Worm (Caenorhabditis elegans): ENCODE results near the gene pmpl-1.

The pmpl-1 gene

ce11 chrX:3759820-3760219, 28.0 kb upstream of the pmpl-1 start (continued):
- TF ChIP-seq hmg-1.2 (GFP tag; IDR thresholded peaks at IDR 0.05) (no peak), hlh-12 (tag; optimal IDR thresholded peaks at IDR 0.05) (no peak), ztf-28 (GFP tag; IDR thresholded peaks at IDR 0.05) (no peak), sea-2 (GFP tag; IDR thresholded peaks at IDR 0.05) (0 out of 2 replicates have a peak, but pooled peaks have one; percentile 42), B0035.1 (tag; optimal IDR thresholded peaks at IDR 0.05) (no peak), chd-7 (tag; optimal IDR thresholded peaks at IDR 0.05) (no peak), madf-10 (tag; optimal IDR thresholded peaks at IDR 0.05) (no peak), bed-2 (GFP tag; IDR thresholded peaks at IDR 0.05) (no peak)

DNA sequence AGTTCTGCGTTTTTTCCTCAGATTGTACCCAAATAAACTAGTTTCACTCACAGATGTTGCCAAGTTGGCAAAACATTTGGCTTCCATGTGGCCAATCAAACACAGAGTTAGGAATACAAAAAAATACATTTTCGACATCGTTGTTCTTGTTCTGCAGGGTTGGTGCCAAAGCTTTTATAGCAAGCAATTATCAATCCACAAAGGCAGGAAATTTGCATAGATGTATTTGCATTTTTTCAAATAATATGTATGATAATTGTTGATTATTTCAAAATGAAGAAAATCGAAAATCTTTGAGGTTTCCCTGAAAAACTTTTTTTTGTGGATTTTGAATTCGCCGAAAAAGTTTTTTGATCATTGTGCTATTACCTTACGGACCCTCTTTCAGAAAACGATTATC, 25.4 kb upstream of the pmpl-1 start, which contains the start of gene T14G12.11:
TSS of gene T14G12.11 (minus strand) at position 138 of the 400 bp plus-strand sequence.
- TF ChIP-seq unc-62 (GFP tag; optimal IDR thresholded peaks at IDR 0.05) (no peak), nfya-2 (GFP tag; IDR thresholded peaks at IDR 0.05) (no peak), ceh-91 (GFP tag; IDR thresholded peaks at IDR 0.05) (no peak), efl-1 (GFP tag; optimal IDR thresholded peaks at IDR 0.05) (no peak), dpl-1 (GFP tag; optimal IDR thresholded peaks at IDR 0.05) (no peak), gei-17 (GFP tag; optimal IDR thresholded peaks at IDR 0.05) (no peak), madf-10 (tag; optimal IDR thresholded peaks at IDR 0.05) (no peak), tlf-1 (GFP tag; optimal IDR thresholded peaks at IDR 0.05) (no peak), nhr-120 (GFP tag; IDR thresholded peaks at IDR 0.05) (no peak), F39B2.1 (GFP tag; IDR thresholded peaks at IDR 0.05) (no peak), B0336.3 (GFP tag; IDR thresholded peaks at IDR 0.05) (no peak), tbx-9 (tag; optimal IDR thresholded peaks at IDR 0.05; ENCODE audit: borderline replicate concordance) (no peak), ztf-22 (GFP tag; optimal IDR thresholded peaks at IDR 0.05) (no peak), lin-54 (GFP tag; optimal IDR thresholded peaks at IDR 0.05) (no peak)

DNA sequence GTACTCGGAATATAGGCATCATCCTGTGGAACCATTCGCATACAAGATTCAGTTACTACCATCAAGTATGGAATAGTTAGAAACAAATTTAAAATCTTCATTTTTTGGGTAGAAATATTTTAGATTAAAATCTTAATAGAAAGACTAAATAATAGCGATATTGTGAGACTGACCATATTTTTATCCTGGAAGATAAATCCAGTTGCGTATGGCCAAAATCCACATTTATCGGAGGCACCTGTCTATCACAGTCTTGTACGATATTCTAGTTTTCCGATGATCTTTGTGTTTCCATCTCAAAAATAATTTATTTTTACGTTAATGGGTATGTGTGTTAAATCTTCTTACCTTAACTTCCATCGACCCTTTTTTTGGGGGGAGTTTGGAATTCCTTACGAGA, 23.5 kb upstream of the pmpl-1 start, which contains the start of gene F47B7.3:
TSS of gene F47B7.3 (minus strand) at position 101 of the 400 bp plus-strand sequence.
- no peak for TF ChIP-seq rpc-1 (optimal IDR thresholded peaks at IDR 0.05)
- TF ChIP-seq rpc-1 (tag; optimal IDR thresholded peaks at IDR 0.05), result no peak
- TF ChIP-seq akir-1 (GFP tag; optimal IDR thresholded peaks at IDR 0.05), result no peak
- no peak for TF ChIP-seq ztf-22 (GFP tag; optimal IDR thresholded peaks at IDR 0.05)
- TF ChIP-seq Y56A3A.18 (GFP tag; IDR thresholded peaks at IDR 0.05), result no peak
- no peak for TF ChIP-seq madf-3 (GFP tag; IDR thresholded peaks at IDR 0.05)
- TF ChIP-seq tbp1 (GFP tag; optimal IDR thresholded peaks at IDR 0.05), result no peak
- no peak for TF ChIP-seq B0019.2 (GFP tag; conservative IDR thresholded peaks at IDR 0.05)
- no peak for TF ChIP-seq tlf-1 (GFP tag; optimal IDR thresholded peaks at IDR 0.05)
- TF ChIP-seq F57A8.1 (GFP tag; optimal IDR thresholded peaks at IDR 0.05), result no peak
- TF ChIP-seq egrh-3 (GFP tag; IDR thresholded peaks at IDR 0.05), result no peak
- no peak for TF ChIP-seq dpff-1 (tag; optimal IDR thresholded peaks at IDR 0.05)
- TF ChIP-seq ccch-3 (GFP tag; optimal IDR thresholded peaks at IDR 0.05), result no peak
- TF ChIP-seq sdz-38 (tag; optimal IDR thresholded peaks at IDR 0.05), result no peak
- no peak for TF ChIP-seq zim-3 (tag; optimal IDR thresholded peaks at IDR 0.05)

ce11 chrX:3766552-3766951, 21.3 kb upstream of the pmpl-1 start, which contains the start of gene F47B7.4:
TSS of gene F47B7.4 (minus strand) at chrX:3766652.
- TF ChIP-seq nfya-1 (tag; optimal IDR thresholded peaks at IDR 0.05; ENCODE audit: borderline replicate concordance, insufficient read depth), result no peak

All from whole organism, young adult.